Worm (Caenorhabditis elegans) whole organism, L1 larva: ENCODE results near the gene eat-20.
A peak's percentile ranks its signal among the peaks of the same experiment; 100 is the strongest.

Experiments used
- alr-1 ChIP-seq: fragments of 200-800 bp; sonication (Bioruptor generic); optimal IDR thresholded peaks from 2 replicates; lab custom pipeline; 2018; ENCODE audit warnings: borderline replicate concordance, mild to moderate bottlenecking, missing genetic modification characterization, missing compliant biosample characterization
- ceh-8 ChIP-seq: fragments of 200-800 bp; sonication (Bioruptor generic); optimal IDR thresholded peaks from 2 replicates; lab custom pipeline; 2018; ENCODE audit warnings: mild to moderate bottlenecking, missing genetic modification characterization, moderate library complexity, missing compliant biosample characterization
- ceh-90 ChIP-seq: sonication (generic microtip); optimal IDR thresholded peaks from 2 replicates; lab custom pipeline; 2016; ENCODE audit warnings: missing genetic modification characterization, missing compliant biosample characterization
- dpl-1 ChIP-seq, 3 experiments: fragments of 150-350 bp in 2 of 3; sonication (generic microtip) in 1 of 3; optimal IDR thresholded peaks; 2 replicates each; lab custom pipeline; 2014 to 2017; ENCODE audit warnings: missing biosample characterization in 3 of 3, missing genetic modification characterization in 3 of 3, missing genetic modification reagents in 3 of 3
- dsc-1 ChIP-seq: sonication (generic microtip); optimal IDR thresholded peaks from 2 replicates; lab custom pipeline; 2016; ENCODE audit warnings: mild to moderate bottlenecking, missing genetic modification characterization, missing compliant biosample characterization
- efl-1 ChIP-seq, 4 experiments: fragments of 150-350 bp; optimal IDR thresholded peaks in 3 of 4; peaks in 1 of 4; 1 replicate in 1 of 4; 2 replicates in 3 of 4; lab custom pipeline; 2014; ENCODE audit warnings: missing biosample characterization in 2 of 4, missing genetic modification characterization in 2 of 4, missing genetic modification reagents in 2 of 4
- egl-13 ChIP-seq: sonication (generic microtip); optimal IDR thresholded peaks from 2 replicates; lab custom pipeline; 2016; ENCODE audit warnings: missing genotype, missing genetic modification reagents, missing genetic modification characterization, missing compliant biosample characterization
- elt-3 ChIP-seq, 6 experiments: fragments of 150-350 bp in 1 of 6; sonication (generic microtip); optimal IDR thresholded peaks; 2 replicates each; lab custom pipeline; 2017 to 2018; ENCODE audit warnings: missing biosample characterization in 6 of 6, missing genetic modification characterization in 6 of 6, inconsistent platforms in 1 of 6
- fkh-10 ChIP-seq: sonication (generic microtip); optimal IDR thresholded peaks from 2 replicates; lab custom pipeline; 2017; ENCODE audit warnings: missing biosample characterization, missing genetic modification reagents, missing genetic modification characterization
- fos-1 ChIP-seq: fragments of 150-350 bp; optimal IDR thresholded peaks from 2 replicates; lab custom pipeline; 2014; ENCODE audit warnings: missing biosample characterization, missing genetic modification characterization
- grh-1 ChIP-seq: fragments of 200-800 bp; sonication (Bioruptor generic); IDR thresholded peaks from 2 replicates; pipeline ENCODE4 v1.3.6; 2022; ENCODE audit warnings: missing genetic modification reagents, missing genetic modification characterization, missing compliant biosample characterization
- hlh-17 ChIP-seq: fragments of 200-800 bp; sonication (Bioruptor generic); optimal IDR thresholded peaks from 2 replicates; lab custom pipeline; 2018; ENCODE audit warnings: missing genetic modification characterization, mild to moderate bottlenecking, missing compliant biosample characterization, moderate library complexity, borderline replicate concordance
- hlh-4 ChIP-seq: sonication (generic microtip); optimal IDR thresholded peaks from 2 replicates; lab custom pipeline; 2016; ENCODE audit warnings: mild to moderate bottlenecking, missing genetic modification characterization, missing compliant biosample characterization
- lin-13 ChIP-seq: fragments of 150-350 bp; optimal IDR thresholded peaks from 2 replicates; lab custom pipeline; 2014; ENCODE audit warnings: missing biosample characterization, missing genetic modification reagents, missing genetic modification characterization
- lin-15B ChIP-seq: fragments of 150-350 bp; sonication (generic microtip); optimal IDR thresholded peaks from 3 replicates; lab custom pipeline; 2014; ENCODE audit warnings: missing biosample characterization, missing genetic modification characterization
- lsy-2 ChIP-seq, 2 experiments: fragments of 150-350 bp; optimal IDR thresholded peaks; 2 replicates each; lab custom pipeline; 2014; ENCODE audit warnings: missing biosample characterization in 2 of 2, missing genetic modification characterization in 2 of 2
- mdl-1 ChIP-seq, 2 experiments: fragments of 150-350 bp; optimal IDR thresholded peaks; 2 replicates each; lab custom pipeline; 2014 to 2017; ENCODE audit warnings: missing biosample characterization in 2 of 2, missing genetic modification characterization in 2 of 2, inconsistent platforms in 1 of 2
- nhr-12 ChIP-seq: sonication (generic microtip); optimal IDR thresholded peaks from 2 replicates; lab custom pipeline; 2017; ENCODE audit warnings: missing biosample characterization, missing genetic modification characterization
- nhr-20 ChIP-seq: sonication (generic microtip); optimal IDR thresholded peaks from 2 replicates; lab custom pipeline; 2016; ENCODE audit warnings: mild to moderate bottlenecking, missing genetic modification characterization, missing compliant biosample characterization
- nhr-237 ChIP-seq: fragments of 150-350 bp; optimal IDR thresholded peaks from 2 replicates; lab custom pipeline; 2014; ENCODE audit warnings: missing biosample characterization, missing genetic modification characterization
- nhr-28 ChIP-seq: fragments of 150-350 bp; optimal IDR thresholded peaks from 2 replicates; lab custom pipeline; 2014; ENCODE audit warnings: missing biosample characterization, missing genetic modification characterization
- nhr-84 ChIP-seq: sonication (generic microtip); optimal IDR thresholded peaks from 2 replicates; lab custom pipeline; 2017; ENCODE audit warnings: missing biosample characterization, missing genetic modification characterization
- nhr-85 ChIP-seq: sonication (generic microtip); peaks from one replicate; lab custom pipeline; 2016; ENCODE audit warnings: missing genetic modification characterization, inconsistent platforms, missing compliant biosample characterization
- nhr-90 ChIP-seq: sonication (generic microtip); optimal IDR thresholded peaks from 2 replicates; lab custom pipeline; 2016; ENCODE audit warnings: mild to moderate bottlenecking, missing genetic modification characterization, missing compliant biosample characterization; ENCODE audit not compliant: poor library complexity
- pag-3 ChIP-seq: sonication (generic microtip); optimal IDR thresholded peaks from 2 replicates; lab custom pipeline; 2017; ENCODE audit warnings: missing genetic modification characterization, mild to moderate bottlenecking, missing compliant biosample characterization, antibody characterized with exemption, borderline replicate concordance; ENCODE audit not compliant: insufficient read depth
- pax-3 ChIP-seq: fragments of 200-800 bp; sonication (Bioruptor generic); optimal IDR thresholded peaks from 2 replicates; lab custom pipeline; 2018; ENCODE audit warnings: mild to moderate bottlenecking, missing genetic modification characterization, moderate library complexity, missing compliant biosample characterization
- pqm-1 ChIP-seq: sonication (generic microtip); optimal IDR thresholded peaks from 3 replicates; lab custom pipeline; 2017; ENCODE audit warnings: missing biosample characterization, missing genetic modification characterization
- skn-1 ChIP-seq: fragments of 150-350 bp; optimal IDR thresholded peaks from 2 replicates; lab custom pipeline; 2014; ENCODE audit warnings: missing biosample characterization, missing genetic modification characterization
- snpc-4 ChIP-seq: fragments of 150-350 bp; optimal IDR thresholded peaks from 2 replicates; lab custom pipeline; 2014; ENCODE audit warnings: missing biosample characterization, missing genetic modification characterization
- sox-4 ChIP-seq: sonication (generic microtip); optimal IDR thresholded peaks from 2 replicates; lab custom pipeline; 2016; ENCODE audit warnings: missing genetic modification characterization, missing compliant biosample characterization
- sptf-1 ChIP-seq: fragments of 150-350 bp; optimal IDR thresholded peaks from 2 replicates; lab custom pipeline; 2014; ENCODE audit warnings: missing biosample characterization, missing genetic modification characterization
- sup-37 ChIP-seq: fragments of 200-800 bp; sonication (Bioruptor generic); optimal IDR thresholded peaks from 2 replicates; lab custom pipeline; 2018; ENCODE audit warnings: mild to moderate bottlenecking, missing genetic modification characterization, missing compliant biosample characterization
- swsn-7 ChIP-seq: sonication (generic microtip); optimal IDR thresholded peaks from 2 replicates; lab custom pipeline; 2016; ENCODE audit warnings: missing genetic modification characterization, missing compliant biosample characterization
- tbx-2 ChIP-seq: sonication (generic microtip); optimal IDR thresholded peaks from 2 replicates; lab custom pipeline; 2016; ENCODE audit warnings: missing genetic modification characterization, missing compliant biosample characterization
- tlp-1 ChIP-seq: fragments of 150-350 bp; optimal IDR thresholded peaks from 2 replicates; lab custom pipeline; 2014; ENCODE audit warnings: missing biosample characterization, missing genetic modification characterization
- unc-30 ChIP-seq: sonication (generic microtip); optimal IDR thresholded peaks from 2 replicates; lab custom pipeline; 2017; ENCODE audit warnings: missing biosample characterization, missing genetic modification characterization
- unc-62 ChIP-seq: fragments of 150-350 bp; optimal IDR thresholded peaks from 2 replicates; lab custom pipeline; 2014; ENCODE audit warnings: missing biosample characterization, missing genetic modification reagents, missing genetic modification characterization
- unc-98 ChIP-seq: fragments of 200-800 bp; sonication (Bioruptor generic); IDR thresholded peaks from 2 replicates; pipeline ENCODE4 v1.3.6; 2022; ENCODE audit warnings: missing genetic modification characterization, missing compliant biosample characterization
- xbp-1 ChIP-seq: sonication (generic microtip); optimal IDR thresholded peaks from 2 replicates; lab custom pipeline; 2016; ENCODE audit warnings: missing genetic modification characterization, missing compliant biosample characterization
- zag-1 ChIP-seq: fragments of 150-350 bp; optimal IDR thresholded peaks from 2 replicates; lab custom pipeline; 2014; ENCODE audit warnings: missing biosample characterization, missing genetic modification characterization
- ztf-11 ChIP-seq, 2 experiments: sonication (generic microtip); optimal IDR thresholded peaks; 2 replicates each; lab custom pipeline; 2016 to 2017; ENCODE audit warnings: missing genetic modification characterization in 2 of 2, missing biosample characterization in 1 of 2, missing compliant biosample characterization in 1 of 2
- ztf-4 ChIP-seq: fragments of 150-350 bp; optimal IDR thresholded peaks from 2 replicates; lab custom pipeline; 2014; ENCODE audit warnings: missing biosample characterization, missing genetic modification characterization

The eat-20 gene

ce11 chrX:15496927-15497605, 12.7 kb upstream of the eat-20 start, which contains the start of gene suox-1 (continued):
- TF ChIP-seq alr-1 (tag; lab: Kevin White, UChicago) (no peak), nhr-90 (tag; lab: Kevin White, UChicago) (peak; percentile 47), pag-3 (tag; lab: Kevin White, UChicago) (no peak), unc-98 (no peak), nhr-20 (tag; lab: Kevin White, UChicago) (peak; percentile 66), dpl-1 (GFP tag; optimal IDR thresholded peaks at IDR 0.05; lab: Kevin White, UChicago) (peak in 1 of 3 experiments; percentile 12), ceh-90 (tag; lab: Kevin White, UChicago) (no peak), xbp-1 (tag; lab: Kevin White, UChicago) (no peak), sptf-1 (tag; lab: Kevin White, UChicago) (no peak), hlh-4 (no peak)

ce11 chrX:15502455-15503174, 7.2 kb upstream of the eat-20 start, which contains the start of gene H13N06.7:
Gene H13N06.7 (plus strand): TSS chrX:15503124.
- TF ChIP-seq sup-37 (GFP tag; lab: Kevin White, UChicago) (no peak), snpc-4 (tag; lab: Kevin White, UChicago) (peak; percentile 1)

ce11 chrX:15504795-15505194, 5.0 kb upstream of the eat-20 start, which contains the start of gene tbh-1:
Gene tbh-1 (minus strand): TSS chrX:15504895.
- no peak for TF ChIP-seq dsc-1 (tag; lab: Kevin White, UChicago)
- TF ChIP-seq pqm-1, result no peak
- no peak for TF ChIP-seq lsy-2 (tag; optimal IDR thresholded peaks at IDR 0.05; lab: Kevin White, UChicago)
- TF ChIP-seq unc-62 (GFP tag; lab: Kevin White, UChicago), result no peak
- TF ChIP-seq nhr-84 (tag; lab: Kevin White, UChicago), result no peak
- no peak for TF ChIP-seq unc-98
- no peak for TF ChIP-seq lin-15B (tag; lab: Kevin White, UChicago)
- TF ChIP-seq skn-1 (tag; lab: Kevin White, UChicago), result no peak
- TF ChIP-seq fkh-10 (GFP tag; lab: Kevin White, UChicago), result no peak
- no peak for TF ChIP-seq lin-13 (GFP tag; lab: Kevin White, UChicago)
- no peak for TF ChIP-seq sup-37 (GFP tag; lab: Kevin White, UChicago)
- TF ChIP-seq nhr-85 (tag; lab: Kevin White, UChicago), result no peak
- TF ChIP-seq ztf-4 (tag; lab: Kevin White, UChicago), result no peak
- TF ChIP-seq pax-3 (tag; lab: Kevin White, UChicago), result no peak
- no peak for TF ChIP-seq unc-30 (tag; lab: Kevin White, UChicago)
- no peak for TF ChIP-seq hlh-17 (GFP tag; lab: Kevin White, UChicago)
- TF ChIP-seq grh-1 (GFP tag; lab: Robert Waterston, UW), result no peak
- TF ChIP-seq, all 84 proteins: peak for 0

- no peak for TF ChIP-seq ceh-90 (tag; lab: Kevin White, UChicago)
- no peak for TF ChIP-seq dsc-1 (tag; lab: Kevin White, UChicago)
- TF ChIP-seq tlp-1 (tag; lab: Kevin White, UChicago), result no peak
- no peak for TF ChIP-seq fos-1 (tag; lab: Kevin White, UChicago)
- no peak for TF ChIP-seq ceh-8 (GFP tag; lab: Kevin White, UChicago)
- no peak for TF ChIP-seq mdl-1 (tag; optimal IDR thresholded peaks at IDR 0.05; lab: Kevin White, UChicago)
- no peak for TF ChIP-seq nhr-237 (tag; lab: Kevin White, UChicago)
- TF ChIP-seq hlh-17 (GFP tag; lab: Kevin White, UChicago), result no peak
- no peak for TF ChIP-seq fkh-10 (GFP tag; lab: Kevin White, UChicago)
- TF ChIP-seq nhr-12 (tag; lab: Kevin White, UChicago), result no peak
- TF ChIP-seq nhr-90 (tag; lab: Kevin White, UChicago), result no peak
- peak; percentile 1 to 6 for TF ChIP-seq efl-1 (optimal IDR thresholded peaks at IDR 0.05; lab: Kevin White, UChicago)
- TF ChIP-seq efl-1 (GFP tag; optimal IDR thresholded peaks at IDR 0.05 in 1 of 2; lab: Kevin White, UChicago), result peak in 1 of 2 experiments; percentile 95
- no peak for TF ChIP-seq lin-15B (tag; lab: Kevin White, UChicago)
- no peak for TF ChIP-seq tbx-2 (tag; lab: Kevin White, UChicago)
- no peak for TF ChIP-seq sox-4 (tag; lab: Kevin White, UChicago)
- TF ChIP-seq elt-3 (tag; optimal IDR thresholded peaks at IDR 0.05; lab: Kevin White, UChicago), result no peak
- no peak for TF ChIP-seq nhr-28 (tag; lab: Kevin White, UChicago)
- TF ChIP-seq swsn-7 (tag; lab: Kevin White, UChicago), result peak; percentile 5
- no peak for TF ChIP-seq zag-1 (tag; lab: Kevin White, UChicago)
- TF ChIP-seq ztf-11 (tag; optimal IDR thresholded peaks at IDR 0.05; lab: Kevin White, UChicago), result no peak
- no peak for TF ChIP-seq skn-1 (tag; lab: Kevin White, UChicago)
- no peak for TF ChIP-seq egl-13 (tag; lab: Kevin White, UChicago)
Measured at ce11 chrX:15507830-15508347, 1.9 kb upstream of the eat-20 start, which contains the start of gene zipt-7.2. Gene zipt-7.2 (minus strand): TSS chrX:15507880.
